Worm (Caenorhabditis elegans) whole organism, midembryonic: ENCODE data around the gene kcnl-1.
A peak's percentile ranks its signal among the peaks of the same experiment; 100 is the strongest.
"Not testable (repeated sequence)": the region's sequence is repeated elsewhere in the genome, so short reads cannot be mapped to it uniquely, and the experiment has no call there.

Source experiments
- T22C8.4 ChIP-seq: fragments of 200-800 bp; sonication (Bioruptor generic); IDR thresholded peaks from 2 replicates; pipeline ENCODE4 v1.3.6; 2022; ENCODE audit warnings: missing genetic modification characterization, missing compliant biosample characterization
- flt-1 ChIP-seq: fragments of 200-800 bp; sonication (Bioruptor generic); IDR thresholded peaks from 2 replicates; pipeline ENCODE4 v1.3.6; 2022; ENCODE audit warnings: missing genetic modification characterization, missing compliant biosample characterization
- klf-2 ChIP-seq: fragments of 200-800 bp; sonication (Bioruptor generic); conservative IDR thresholded peaks from 2 replicates; pipeline ENCODE4 v1.3.6; 2022; ENCODE audit warnings: missing genetic modification reagents, missing genetic modification characterization, missing compliant biosample characterization
- tab-1 ChIP-seq: fragments of 200-800 bp; sonication (Bioruptor generic); IDR thresholded peaks from 2 replicates; pipeline ENCODE4 v1.3.6; 2022; ENCODE audit warnings: missing genetic modification characterization, missing compliant biosample characterization
- ztf-29 ChIP-seq: fragments of 200-800 bp; sonication (Bioruptor generic); IDR thresholded peaks from 2 replicates; pipeline ENCODE4 v1.3.6; 2022; ENCODE audit warnings: missing genetic modification reagents, missing genetic modification characterization, missing compliant biosample characterization

- not testable (repeated sequence) for TF ChIP-seq tab-1, T22C8.4, flt-1, klf-2 (GFP tag; lab: Robert Waterston, UW)
- peak; percentile 87 for TF ChIP-seq ztf-29
These were observed 36.6 kb upstream of the kcnl-1 start for ce11 chrV:19528535-19528934.
